Worm (Caenorhabditis elegans): ENCODE measurements around the gene tbc-1.

- TF ChIP-seq drap-1 (GFP tag; optimal IDR thresholded peaks at IDR 0.05), result no peak
- TF ChIP-seq ztf-11 (tag; optimal IDR thresholded peaks at IDR 0.05), result no peak
- no peak for TF ChIP-seq M03D4.4 (tag; optimal IDR thresholded peaks at IDR 0.05)
- no peak for TF ChIP-seq snpc-4 (tag; optimal IDR thresholded peaks at IDR 0.05)
- no peak for TF ChIP-seq elt-1 (tag; optimal IDR thresholded peaks at IDR 0.05; ENCODE audit: borderline replicate concordance, insufficient read depth)
- no peak for TF ChIP-seq nhr-76 (tag; optimal IDR thresholded peaks at IDR 0.05)
Measured at ce11 chrX:14961471-14961870, 9.1 kb upstream of the tbc-1 start, which contains the start of gene idpp-3.
